Fruit fly (Drosophila melanogaster) whole organism, prepupa: ENCODE measurements around the gene MFS10.

Source experiments
- CG10631 ChIP-seq: fragments of 200-800 bp; sonication (Bioruptor generic); optimal IDR thresholded peaks from 2 replicates; lab custom pipeline; 2016; ENCODE audit warnings: missing biosample characterization, missing genetic modification characterization
- CG10669 ChIP-seq: fragments of 200-800 bp; sonication (Bioruptor generic); optimal IDR thresholded peaks from 3 replicates; lab custom pipeline; 2018; ENCODE audit warnings: missing biosample characterization, mild to moderate bottlenecking, missing genetic modification characterization, moderate library complexity
- CG11762 ChIP-seq: fragments of 200-800 bp; sonication (Bioruptor generic); optimal IDR thresholded peaks from 3 replicates; lab custom pipeline; 2016; ENCODE audit warnings: missing biosample characterization, missing genetic modification characterization; ENCODE audit not compliant: insufficient read depth
- CG11902 ChIP-seq: fragments of 200-800 bp; sonication (Bioruptor generic); optimal IDR thresholded peaks from 3 replicates; lab custom pipeline; 2016; ENCODE audit warnings: missing biosample characterization, missing genetic modification characterization
- CG15336 ChIP-seq: fragments of 200-800 bp; sonication (Bioruptor generic); IDR thresholded peaks from 2 replicates; pipeline ENCODE4 v1.3.6; 2022; ENCODE audit warnings: missing biosample characterization, missing genetic modification characterization
- CG1621 ChIP-seq: fragments of 200-800 bp; sonication (Bioruptor generic); optimal IDR thresholded peaks from 3 replicates; lab custom pipeline; 2018; ENCODE audit warnings: missing biosample characterization, mild to moderate bottlenecking, missing genetic modification characterization
- CG3032 ChIP-seq: fragments of 200-800 bp; optimal IDR thresholded peaks from 2 replicates; lab custom pipeline; 2019; ENCODE audit warnings: missing biosample characterization, mild to moderate bottlenecking, missing genetic modification characterization, moderate library complexity
- CG34406 ChIP-seq: fragments of 200-800 bp; sonication (Bioruptor generic); optimal IDR thresholded peaks from 3 replicates; lab custom pipeline; 2016; ENCODE audit warnings: missing biosample characterization, missing genetic modification characterization
- CG3919 ChIP-seq: fragments of 200-800 bp; sonication (Bioruptor generic); optimal IDR thresholded peaks from 3 replicates; lab custom pipeline; 2016; ENCODE audit warnings: missing biosample characterization, missing genetic modification characterization
- CG4318 ChIP-seq: fragments of 200-800 bp; sonication (Bioruptor generic); optimal IDR thresholded peaks from 3 replicates; lab custom pipeline; 2017; ENCODE audit warnings: missing biosample characterization, mild to moderate bottlenecking, missing genetic modification characterization
- CG6163 ChIP-seq: fragments of 200-800 bp; sonication (Bioruptor generic); IDR thresholded peaks from 3 replicates; pipeline ENCODE4 v1.3.6; 2022; ENCODE audit warnings: missing biosample characterization, missing genetic modification characterization
- CG6792 ChIP-seq: fragments of 200-800 bp; sonication (Bioruptor generic); optimal IDR thresholded peaks from 3 replicates; lab custom pipeline; 2016; ENCODE audit warnings: missing biosample characterization, missing genetic modification characterization
- CG6808 ChIP-seq: fragments of 200-800 bp; sonication (Bioruptor generic); optimal IDR thresholded peaks from 3 replicates; lab custom pipeline; 2017; ENCODE audit warnings: missing biosample characterization, missing genetic modification characterization, mild to moderate bottlenecking, moderate library complexity, missing genetic modification reagents
- CG6854 ChIP-seq: fragments of 200-800 bp; sonication (Bioruptor generic); optimal IDR thresholded peaks from 2 replicates; lab custom pipeline; 2017; ENCODE audit warnings: missing biosample characterization, mild to moderate bottlenecking, missing genetic modification characterization
- CG7368 ChIP-seq: fragments of 200-800 bp; sonication (Bioruptor generic); optimal IDR thresholded peaks from 3 replicates; lab custom pipeline; 2016; ENCODE audit warnings: missing biosample characterization, missing genetic modification characterization
- CG8319 ChIP-seq: fragments of 200-800 bp; sonication (Bioruptor generic); optimal IDR thresholded peaks from 3 replicates; lab custom pipeline; 2016; ENCODE audit warnings: missing biosample characterization, missing genetic modification characterization
- Eip75B ChIP-seq: fragments of 200-800 bp; sonication (Bioruptor generic); optimal IDR thresholded peaks from 3 replicates; lab custom pipeline; 2016; ENCODE audit warnings: missing biosample characterization, missing genetic modification characterization
- Eip78C ChIP-seq: fragments of 200-800 bp; sonication (Bioruptor generic); peaks from one replicate; lab custom pipeline; 2016; ENCODE audit warnings: missing biosample characterization, missing genetic modification characterization
- Eip93F ChIP-seq: fragments of 200-800 bp; sonication (Bioruptor generic); optimal IDR thresholded peaks from 2 replicates; lab custom pipeline; 2016; ENCODE audit warnings: missing biosample characterization, mild to moderate bottlenecking, missing genetic modification characterization
- Ets21C ChIP-seq: fragments of 200-800 bp; sonication (Bioruptor generic); optimal IDR thresholded peaks from 3 replicates; lab custom pipeline; 2016; ENCODE audit warnings: missing biosample characterization, missing genetic modification characterization
- Ets96B ChIP-seq: fragments of 200-800 bp; optimal IDR thresholded peaks from 2 replicates; lab custom pipeline; 2019; ENCODE audit warnings: missing biosample characterization, mild to moderate bottlenecking, missing genetic modification characterization, moderate library complexity
- Gug ChIP-seq: fragments of 200-800 bp; sonication (Bioruptor generic); IDR thresholded peaks from 2 replicates; pipeline ENCODE4 v1.3.6; 2022; ENCODE audit warnings: missing biosample characterization, missing genetic modification characterization
- Hr38 ChIP-seq: sonication (Bioruptor generic); optimal IDR thresholded peaks from 2 replicates; lab custom pipeline; 2016; ENCODE audit warnings: missing biosample characterization, missing genetic modification characterization
- Hr39 ChIP-seq: fragments of 200-800 bp; sonication (Bioruptor generic); optimal IDR thresholded peaks from 2 replicates; lab custom pipeline; 2016; ENCODE audit warnings: missing biosample characterization, missing genetic modification characterization
- Hr4 ChIP-seq: fragments of 200-800 bp; sonication (Bioruptor generic); optimal IDR thresholded peaks from 3 replicates; lab custom pipeline; 2016; ENCODE audit warnings: missing biosample characterization, missing genetic modification characterization
- Lpt ChIP-seq: fragments of 200-800 bp; sonication (Bioruptor generic); optimal IDR thresholded peaks from 3 replicates; lab custom pipeline; 2016; ENCODE audit warnings: missing biosample characterization, missing genetic modification characterization
- Met ChIP-seq: fragments of 200-800 bp; sonication (Bioruptor generic); optimal IDR thresholded peaks from 3 replicates; lab custom pipeline; 2016; ENCODE audit warnings: missing biosample characterization, missing genetic modification characterization
- OdsH ChIP-seq: fragments of 200-800 bp; sonication (Bioruptor generic); optimal IDR thresholded peaks from 3 replicates; lab custom pipeline; 2016; ENCODE audit warnings: missing biosample characterization, missing genetic modification characterization
- Smox ChIP-seq: fragments of 200-800 bp; sonication (Bioruptor generic); optimal IDR thresholded peaks from 3 replicates; lab custom pipeline; 2016; ENCODE audit warnings: missing biosample characterization, missing genetic modification characterization
- Sox102F ChIP-seq: fragments of 200-800 bp; sonication (Bioruptor generic); optimal IDR thresholded peaks from 2 replicates; lab custom pipeline; 2016; ENCODE audit warnings: missing biosample characterization, mild to moderate bottlenecking, missing genetic modification characterization
- Sox15 ChIP-seq: fragments of 200-800 bp; sonication (Bioruptor generic); optimal IDR thresholded peaks from 3 replicates; lab custom pipeline; 2016; ENCODE audit warnings: missing biosample characterization, missing genetic modification characterization
- achi ChIP-seq: fragments of 200-800 bp; sonication (Bioruptor generic); optimal IDR thresholded peaks from 3 replicates; lab custom pipeline; 2016; ENCODE audit warnings: missing biosample characterization, missing genetic modification characterization
- acj6 ChIP-seq: fragments of 200-800 bp; sonication (Bioruptor generic); optimal IDR thresholded peaks from 3 replicates; lab custom pipeline; 2016; ENCODE audit warnings: missing biosample characterization, missing genetic modification characterization
- cyc ChIP-seq: fragments of 200-800 bp; sonication (Bioruptor generic); optimal IDR thresholded peaks from 3 replicates; lab custom pipeline; 2016; ENCODE audit warnings: missing biosample characterization, missing genetic modification characterization
- fd59A ChIP-seq: fragments of 200-800 bp; sonication (Bioruptor generic); optimal IDR thresholded peaks from 2 replicates; lab custom pipeline; 2017; ENCODE audit warnings: missing biosample characterization, mild to moderate bottlenecking, missing genetic modification characterization, missing genetic modification reagents
- fkh ChIP-seq: fragments of 200-800 bp; sonication (Bioruptor generic); optimal IDR thresholded peaks from 3 replicates; lab custom pipeline; 2017; ENCODE audit warnings: missing biosample characterization, mild to moderate bottlenecking, missing genetic modification characterization, moderate library complexity
- net ChIP-seq: fragments of 200-800 bp; sonication (Bioruptor generic); optimal IDR thresholded peaks from 3 replicates; lab custom pipeline; 2016; ENCODE audit warnings: missing biosample characterization, missing genetic modification characterization
- salr ChIP-seq, 2 experiments: fragments of 200-800 bp; sonication (Bioruptor generic); optimal IDR thresholded peaks; 3 replicates each; lab custom pipeline; 2016 to 2018; ENCODE audit warnings: missing biosample characterization in 2 of 2, missing genetic modification characterization in 2 of 2, mild to moderate bottlenecking in 1 of 2
- spab ChIP-seq: fragments of 200-800 bp; sonication (Bioruptor generic); optimal IDR thresholded peaks from 2 replicates; lab custom pipeline; 2017; ENCODE audit warnings: missing biosample characterization, mild to moderate bottlenecking, missing genetic modification characterization, missing genetic modification reagents
- ss ChIP-seq, 2 experiments: fragments of 200-800 bp; sonication (Bioruptor generic); optimal IDR thresholded peaks; 2 replicates in 1 of 2; 3 replicates in 1 of 2; lab custom pipeline; 2017 to 2018; ENCODE audit warnings: mild to moderate bottlenecking in 2 of 2, missing biosample characterization in 2 of 2, missing genetic modification characterization in 2 of 2, moderate library complexity in 1 of 2
- svp ChIP-seq: fragments of 200-800 bp; sonication (Bioruptor generic); peaks from one replicate; lab custom pipeline; 2016; ENCODE audit warnings: missing biosample characterization, missing genetic modification characterization
- vri ChIP-seq: fragments of 200-800 bp; sonication (Bioruptor generic); optimal IDR thresholded peaks from 3 replicates; lab custom pipeline; 2016; ENCODE audit warnings: missing biosample characterization, mild to moderate bottlenecking, missing genetic modification characterization

The MFS10 gene

DNA sequence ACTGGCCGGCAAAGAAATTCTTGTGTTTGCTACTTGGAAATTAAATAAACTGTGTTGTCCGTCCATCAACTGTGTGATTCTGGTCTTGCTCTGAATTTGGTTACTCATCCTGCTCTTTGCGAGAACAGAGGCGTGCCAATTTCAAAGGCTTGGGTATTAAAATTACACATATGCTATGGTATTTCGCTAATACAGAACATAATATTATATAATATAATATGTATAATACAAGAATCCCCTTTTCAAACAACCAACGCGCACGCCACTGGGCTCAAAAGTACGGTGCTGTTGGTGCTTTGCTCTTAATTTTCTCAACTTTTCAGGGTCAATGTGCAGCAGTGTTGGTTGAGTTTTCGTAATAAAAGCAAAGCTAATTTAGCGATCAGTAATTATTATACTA, 28.9 kb upstream of the MFS10 start (continued):
- TF ChIP-seq Hr4: no peak
- TF ChIP-seq CG11902 (GFP tag; lab: Kevin White, UChicago): peak; percentile 14
- TF ChIP-seq acj6 (GFP tag; lab: Kevin White, UChicago): peak; percentile 67
- TF ChIP-seq OdsH (GFP tag; lab: Kevin White, UChicago): peak; percentile 60
- TF ChIP-seq CG6792: peak; percentile 44
- peak; percentile 48 for TF ChIP-seq Ets96B (tag; lab: Kevin White, UChicago)
- TF ChIP-seq CG3032: peak; percentile 52
- TF ChIP-seq CG15336 (GFP tag; lab: Robert Waterston, UW): peak; percentile 65
- peak; percentile 50 for TF ChIP-seq Eip78C (GFP tag; lab: Kevin White, UChicago)
- peak; percentile 13 for TF ChIP-seq Eip75B (GFP tag; lab: Kevin White, UChicago)
- peak; percentile 62 for TF ChIP-seq CG3919 (GFP tag; lab: Kevin White, UChicago)
- no peak for TF ChIP-seq CG1621 (tag; lab: Kevin White, UChicago)
- TF ChIP-seq salr (GFP tag; optimal IDR thresholded peaks at IDR 0.05; lab: Kevin White, UChicago): peak in 1 of 2 experiments; percentile 8
- peak; percentile 42 for TF ChIP-seq Eip93F (GFP tag; lab: Kevin White, UChicago)
- TF ChIP-seq net (GFP tag; lab: Kevin White, UChicago): peak; percentile 50

DNA sequence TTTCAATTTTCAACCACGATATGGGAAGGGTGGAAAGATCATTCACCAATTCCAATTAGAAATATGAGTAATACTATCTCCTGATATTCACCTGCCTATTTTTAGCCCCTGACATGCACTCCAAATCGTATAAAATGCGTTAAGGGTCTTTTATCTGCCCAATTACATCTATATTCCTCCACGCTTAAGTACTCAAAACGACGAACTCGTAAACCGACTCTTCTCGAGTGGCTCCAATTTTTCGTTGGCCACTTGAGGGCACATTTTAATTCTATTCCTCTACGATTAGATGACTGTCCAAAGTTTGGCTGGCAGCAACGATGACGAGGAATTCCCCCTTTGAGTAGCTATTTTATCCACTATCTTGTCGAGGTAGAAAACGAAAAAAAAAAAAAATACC, 27.0 kb upstream of the MFS10 start:
- TF ChIP-seq CG6854 (GFP tag; lab: Kevin White, UChicago) (no peak), Sox102F (GFP tag; lab: Kevin White, UChicago) (no peak), CG11762 (GFP tag; lab: Kevin White, UChicago) (no peak), CG10669 (GFP tag; lab: Kevin White, UChicago) (no peak), fd59A (GFP tag; lab: Kevin White, UChicago) (no peak), CG8319 (GFP tag; lab: Kevin White, UChicago) (no peak), CG6792 (no peak), Hr38 (GFP tag; lab: Kevin White, UChicago) (no peak)

- TF ChIP-seq fd59A (GFP tag; lab: Kevin White, UChicago) (no peak), Eip93F (GFP tag; lab: Kevin White, UChicago) (no peak), CG11762 (GFP tag; lab: Kevin White, UChicago) (no peak), Hr39 (GFP tag; lab: Kevin White, UChicago) (no peak), cyc (GFP tag; lab: Kevin White, UChicago) (no peak), vri (GFP tag; lab: Kevin White, UChicago) (peak; percentile 13), Lpt (GFP tag; lab: Kevin White, UChicago) (no peak), CG3032 (no peak), fkh (GFP tag; lab: Kevin White, UChicago) (peak; percentile 17)
Measured at dm6 chrX:13104571-13104970, 24.2 kb upstream of the MFS10 start.

DNA sequence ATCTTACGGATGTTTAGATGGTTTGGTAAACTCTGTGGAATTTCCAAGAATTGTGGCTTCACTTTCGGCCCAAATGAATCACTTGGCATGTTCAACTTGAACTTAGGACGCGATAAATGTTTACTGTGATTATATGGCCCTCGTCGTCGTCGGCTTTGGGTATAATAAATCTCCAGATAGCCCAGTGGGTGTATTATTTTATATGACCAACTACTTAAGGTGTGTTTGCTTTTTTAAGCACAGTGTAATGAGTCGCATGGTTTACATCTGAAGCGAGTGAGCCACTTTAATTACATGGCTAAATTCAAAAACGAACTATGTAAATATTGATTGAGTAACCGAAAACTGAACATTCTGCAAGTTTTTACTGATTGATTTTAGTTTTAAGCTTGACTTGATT, 23.6 kb upstream of the MFS10 start:
- TF ChIP-seq fkh (GFP tag; lab: Kevin White, UChicago): peak; percentile 34
- TF ChIP-seq svp (GFP tag; lab: Kevin White, UChicago): no peak

DNA sequence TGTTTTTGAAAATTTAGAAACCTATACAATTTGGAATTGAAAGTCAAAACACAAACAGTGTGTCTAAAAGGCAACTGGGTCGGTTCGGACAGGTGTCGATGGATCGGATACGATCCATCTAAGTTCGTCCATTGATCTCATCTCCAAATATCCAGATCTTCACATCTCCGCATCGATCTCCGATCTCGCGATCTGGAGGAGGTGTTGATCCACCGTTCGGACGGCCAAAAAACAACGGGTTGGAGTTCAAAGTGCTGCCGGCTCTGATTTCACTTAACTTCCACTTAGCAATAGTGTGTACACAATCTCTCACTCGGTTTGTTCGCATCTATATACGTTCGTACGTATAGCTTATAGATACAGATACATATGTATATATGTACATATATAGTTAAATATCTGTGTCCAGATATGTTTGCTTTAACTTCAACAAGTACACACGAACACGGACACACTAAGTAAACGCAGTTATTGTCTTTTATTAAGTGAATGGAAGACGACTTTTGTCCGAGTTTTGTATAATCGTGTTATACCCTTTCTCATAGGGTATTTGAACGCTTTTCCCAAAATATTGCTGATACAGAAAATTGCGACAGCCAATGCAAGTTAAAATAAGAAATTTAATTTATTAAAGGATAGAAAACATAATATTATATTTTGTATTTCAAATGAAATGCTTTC, 20.5 kb upstream of the MFS10 start, which contains the start of gene Fer3HCH:
Gene Fer3HCH (minus strand): TSS at position 51 of the 681 bp plus-strand sequence.
- TF ChIP-seq CG6808 (GFP tag; lab: Kevin White, UChicago) (peak; percentile 48), Gug (GFP tag; lab: Robert Waterston, UW) (no peak), Met (GFP tag; lab: Kevin White, UChicago) (no peak), CG7368 (GFP tag; lab: Kevin White, UChicago) (no peak), fkh (GFP tag; lab: Kevin White, UChicago) (peak; percentile 70), cyc (GFP tag; lab: Kevin White, UChicago) (no peak), CG10669 (GFP tag; lab: Kevin White, UChicago) (peak; percentile 33), CG4318 (GFP tag; lab: Kevin White, UChicago) (peak; percentile 5), CG34406 (GFP tag; lab: Kevin White, UChicago) (no peak), achi (GFP tag; lab: Kevin White, UChicago) (peak; percentile 17), Eip93F (GFP tag; lab: Kevin White, UChicago) (no peak), Lpt (GFP tag; lab: Kevin White, UChicago) (no peak), spab (peak; percentile 8), Sox15 (GFP tag; lab: Kevin White, UChicago) (no peak), CG10631 (GFP tag; lab: Kevin White, UChicago) (peak; percentile 11), Ets21C (GFP tag; lab: Kevin White, UChicago) (no peak), CG3032 (peak; percentile 12), Smox (GFP tag; lab: Kevin White, UChicago) (no peak), Eip78C (GFP tag; lab: Kevin White, UChicago) (peak; percentile 52), ss (GFP tag; optimal IDR thresholded peaks at IDR 0.05; lab: Kevin White, UChicago) (peak; percentile 19 to 31), CG6163 (GFP tag; lab: Robert Waterston, UW) (peak; percentile 31; the same call in 1 of the 3 replicates), Eip75B (GFP tag; lab: Kevin White, UChicago) (no peak)
